Worm (Caenorhabditis elegans) whole organism, L3 larva: ENCODE data around the gene fard-1.

Experiments
- ceh-82 ChIP-seq: fragments of 150-350 bp; optimal IDR thresholded peaks from 2 replicates; lab custom pipeline; 2014; ENCODE audit warnings: missing biosample characterization, missing genetic modification characterization
- fos-1 ChIP-seq: fragments of 150-350 bp; optimal IDR thresholded peaks from 2 replicates; lab custom pipeline; 2014; ENCODE audit warnings: missing biosample characterization, missing genetic modification characterization
- mml-1 ChIP-seq: fragments of 150-350 bp; sonication (generic microtip); optimal IDR thresholded peaks from 3 replicates; lab custom pipeline; 2014; ENCODE audit warnings: missing biosample characterization, missing genetic modification characterization
- nhr-237 ChIP-seq: fragments of 150-350 bp; optimal IDR thresholded peaks from 2 replicates; lab custom pipeline; 2014; ENCODE audit warnings: missing biosample characterization, missing genetic modification characterization
- nhr-28 ChIP-seq: fragments of 150-350 bp; optimal IDR thresholded peaks from 2 replicates; lab custom pipeline; 2014; ENCODE audit warnings: missing biosample characterization, missing genetic modification characterization
- tbx-2 ChIP-seq: sonication (generic microtip); optimal IDR thresholded peaks from 2 replicates; lab custom pipeline; 2016; ENCODE audit warnings: mild to moderate bottlenecking, missing genetic modification characterization, missing compliant biosample characterization
- ztf-11 ChIP-seq: fragments of 150-350 bp; optimal IDR thresholded peaks from 2 replicates; lab custom pipeline; 2014; ENCODE audit warnings: missing biosample characterization, missing genetic modification characterization

DNA sequence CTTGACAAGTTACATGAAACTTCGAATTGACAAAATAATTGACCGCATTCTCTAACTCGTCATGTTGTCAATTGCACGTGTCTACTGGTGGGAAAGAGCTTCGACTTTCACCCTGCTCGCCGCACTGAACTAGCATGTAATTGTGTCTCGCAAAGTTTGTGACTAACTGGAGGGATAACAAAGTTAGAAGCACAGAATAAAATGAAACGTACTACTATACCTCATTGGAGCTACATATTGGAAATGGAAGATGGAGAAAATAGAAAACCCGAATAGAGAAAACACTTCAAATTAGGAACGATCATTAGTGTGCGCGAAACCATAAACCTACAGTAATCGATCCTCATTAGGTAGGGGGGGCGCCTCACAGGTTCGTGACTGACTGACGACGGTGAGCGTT, 5.6 kb upstream of the fard-1 start:
- no peak for TF ChIP-seq ceh-82 (tag; lab: Kevin White, UChicago)
- no peak for TF ChIP-seq nhr-237 (tag; lab: Kevin White, UChicago)
- no peak for TF ChIP-seq ztf-11 (tag; lab: Kevin White, UChicago)
- TF ChIP-seq mml-1 (tag; lab: Kevin White, UChicago) = no peak
- TF ChIP-seq nhr-28 (tag; lab: Kevin White, UChicago) = no peak
- TF ChIP-seq fos-1 (tag; lab: Kevin White, UChicago) = no peak
- no peak for TF ChIP-seq tbx-2 (tag; lab: Kevin White, UChicago)
